Fruit fly (Drosophila melanogaster): Measurements from ENCODE around the gene Fdx2.

Gene Fdx2

dm6 chr3L:4292120-4292697 lies at the start of gene Fdx2, which contains the start of gene CG15012 (continued):
- TF ChIP-seq onecut (GFP tag; IDR thresholded peaks at IDR 0.05) (no peak; the same call in 1 of the 2 replicates), lola (GFP tag; optimal IDR thresholded peaks at IDR 0.05) (peak in 1 of 3 experiments; percentile 31), CG8281 (tag; optimal IDR thresholded peaks at IDR 0.05) (no peak), gsb (GFP tag; IDR thresholded peaks at IDR 0.05) (no peak), dysf (GFP tag; IDR thresholded peaks at IDR 0.05) (no peak), crp (GFP tag; optimal IDR thresholded peaks at IDR 0.05) (peak in 1 of 2 experiments; percentile 29), klu (GFP tag; IDR thresholded peaks at IDR 0.05) (no peak), ash1 (GFP tag; optimal IDR thresholded peaks at IDR 0.05) (no peak), btn (GFP tag; optimal IDR thresholded peaks at IDR 0.05) (no peak), CG17912 (GFP tag; optimal IDR thresholded peaks at IDR 0.05) (no peak), PHDP (tag; optimal IDR thresholded peaks at IDR 0.05) (peak; percentile 13), en (GFP tag; optimal IDR thresholded peaks at IDR 0.05) (no peak), CG34376 (GFP tag; optimal IDR thresholded peaks at IDR 0.05) (peak; percentile 41), pum (GFP tag; optimal IDR thresholded peaks at IDR 0.05) (peak; percentile 11), CG14965 (GFP tag; optimal IDR thresholded peaks at IDR 0.05; ENCODE audit: borderline replicate concordance) (no peak), CG11696 (GFP tag; IDR thresholded peaks at IDR 0.05) (no peak), sd (tag; optimal IDR thresholded peaks at IDR 0.05) (no peak), Atf6 (GFP tag; IDR thresholded peaks at IDR 0.05) (no peak), eyg (GFP tag; optimal IDR thresholded peaks at IDR 0.05) (peak; percentile 9), Xbp1 (GFP tag; optimal IDR thresholded peaks at IDR 0.05) (peak; percentile 42), CG15601 (tag; optimal IDR thresholded peaks at IDR 0.05) (peak; percentile 52), repo (GFP tag; optimal IDR thresholded peaks at IDR 0.05) (no peak), oc (tag; optimal IDR thresholded peaks at IDR 0.05) (no peak), CG42726 (GFP tag; IDR thresholded peaks at IDR 0.05; ENCODE audit: partially characterized antibody) (no peak), CG3065 (GFP tag; optimal IDR thresholded peaks at IDR 0.05) (no peak), CG11456 (GFP tag; IDR thresholded peaks at IDR 0.05) (no peak), schlank (tag; optimal IDR thresholded peaks at IDR 0.05) (no peak)

dm6 chr3L:4252121-4252861 lies 40.0 kb upstream of the Fdx2 start:
- TF ChIP-seq CG2875 (GFP tag; optimal IDR thresholded peaks at IDR 0.05) = no peak
- TF ChIP-seq ci (GFP tag; IDR thresholded peaks at IDR 0.05) = 0 out of 3 replicates have a peak, but pooled peaks have one; percentile 24
- 0 out of 3 replicates have a peak, but pooled peaks have one; percentile 39 for TF ChIP-seq zen2 (GFP tag; IDR thresholded peaks at IDR 0.05; ENCODE audit: partially characterized antibody)
- no peak for TF ChIP-seq mld (GFP tag; IDR thresholded peaks at IDR 0.05; ENCODE audit: partially characterized antibody)
- TF ChIP-seq ro (GFP tag; IDR thresholded peaks at IDR 0.05) = no peak
- peak; percentile 46 for TF ChIP-seq kni (GFP tag; optimal IDR thresholded peaks at IDR 0.05)
- no peak for TF ChIP-seq Camta (GFP tag; optimal IDR thresholded peaks at IDR 0.05)
- TF ChIP-seq BEAF-32 (GFP tag; optimal IDR thresholded peaks at IDR 0.05) = no peak
- TF ChIP-seq Sry-β (GFP tag; optimal IDR thresholded peaks at IDR 0.05) = peak; percentile 85
- TF ChIP-seq CG17385 (GFP tag; optimal IDR thresholded peaks at IDR 0.05) = peak; percentile 91
- peak; percentile 81 for TF ChIP-seq CG3163 (GFP tag; optimal IDR thresholded peaks at IDR 0.05)
- TF ChIP-seq tll (GFP tag; optimal IDR thresholded peaks at IDR 0.05) = peak; percentile 23 to 75
- TF ChIP-seq CG3995 (GFP tag; optimal IDR thresholded peaks at IDR 0.05) = peak; percentile 92
- TF ChIP-seq Elba2 (GFP tag; optimal IDR thresholded peaks at IDR 0.05) = no peak
- no peak for TF ChIP-seq Poxn (GFP tag; IDR thresholded peaks at IDR 0.05)
- TF ChIP-seq row (GFP tag; IDR thresholded peaks at IDR 0.05) = peak; percentile 40
- TF ChIP-seq Med (GFP tag) = peak; percentile 43
- no peak for TF ChIP-seq CG11695 (GFP tag; IDR thresholded peaks at IDR 0.05)
- peak; percentile 2 for TF ChIP-seq CG17829 (tag; optimal IDR thresholded peaks at IDR 0.05)
- TF ChIP-seq Myb (GFP tag; optimal IDR thresholded peaks at IDR 0.05) = peak; percentile 8
- peak; percentile 65 for TF ChIP-seq cg (GFP tag; optimal IDR thresholded peaks at IDR 0.05)
